Fruit fly (Drosophila melanogaster) Kc167 (cell line): ENCODE data around the gene numb.

Experiments used
- Myc ChIP-seq: fragments of >200 bp; optimal IDR thresholded peaks from 2 replicates; lab custom pipeline; 2017; ENCODE audit warnings: missing external identifiers
- ttk ChIP-seq: sonication (Bioruptor generic); optimal IDR thresholded peaks from 2 replicates; lab custom pipeline; 2017; ENCODE audit warnings: missing external identifiers

- TF ChIP-seq Myc (lab: Kevin White, UChicago) (no peak), ttk (lab: Kevin White, UChicago) (no peak)
These were observed 72.4 kb downstream of the numb start for dm6 chr2L:9509653-9510052.
